Fruit fly (Drosophila melanogaster): ENCODE data around the gene Nhe2.

The Nhe2 gene

dm6 chr2L:21149053-21149452 lies 44.7 kb downstream of the Nhe2 start (continued):
- TF ChIP-seq CG10209 (GFP tag; optimal IDR thresholded peaks at IDR 0.05) (peak; percentile 25), CG1832 (GFP tag; optimal IDR thresholded peaks at IDR 0.05) (no peak), CG17359 (tag; optimal IDR thresholded peaks at IDR 0.05) (peak; percentile 67), CG18011 (GFP tag; optimal IDR thresholded peaks at IDR 0.05) (no peak), E2f1 (GFP tag; IDR thresholded peaks at IDR 0.05) (peak; percentile 60), CG30403 (GFP tag; optimal IDR thresholded peaks at IDR 0.05) (peak; percentile 50), nerfin-2 (GFP tag; IDR thresholded peaks at IDR 0.05; ENCODE audit: partially characterized antibody) (no peak), HmgD (GFP tag; optimal IDR thresholded peaks at IDR 0.05) (no peak), sd (tag; optimal IDR thresholded peaks at IDR 0.05) (no peak), CG1792 (GFP tag; optimal IDR thresholded peaks at IDR 0.05) (no peak), Vsx1 (GFP tag; optimal IDR thresholded peaks at IDR 0.05) (no peak), CG3726 (GFP tag; IDR thresholded peaks at IDR 0.05) (no peak), cwo (GFP tag; optimal IDR thresholded peaks at IDR 0.05) (no peak), MBD-R2 (GFP tag; IDR thresholded peaks at IDR 0.05) (peak; percentile 62), CG14965 (GFP tag; optimal IDR thresholded peaks at IDR 0.05; ENCODE audit: borderline replicate concordance) (no peak), Hr3 (GFP tag; optimal IDR thresholded peaks at IDR 0.05) (peak; percentile 41), slou (GFP tag; optimal IDR thresholded peaks at IDR 0.05) (peak; percentile 31), Bteb2 (GFP tag; optimal IDR thresholded peaks at IDR 0.05) (peak; percentile 53), Opbp (GFP tag; IDR thresholded peaks at IDR 0.05; ENCODE audit: partially characterized antibody) (peak; percentile 74), az2 (GFP tag; optimal IDR thresholded peaks at IDR 0.05) (peak; percentile 49), gro (GFP tag; optimal IDR thresholded peaks at IDR 0.05) (no peak), Usf (GFP tag; optimal IDR thresholded peaks at IDR 0.05) (no peak), Scr (GFP tag; IDR thresholded peaks at IDR 0.05; ENCODE audit: partially characterized antibody) (peak; percentile 67), Camta (GFP tag; optimal IDR thresholded peaks at IDR 0.05) (peak; percentile 16), Atf6 (GFP tag; IDR thresholded peaks at IDR 0.05) (peak; percentile 52; the same call in 1 of the 2 replicates), ap (GFP tag; IDR thresholded peaks at IDR 0.05) (peak; percentile 13; the same call in 1 of the 2 replicates), pan (optimal IDR thresholded peaks at IDR 0.05) (no peak), pan (GFP tag; optimal IDR thresholded peaks at IDR 0.05 in 1 of 2, IDR thresholded peaks at IDR 0.05 in 1 of 2) (peak in 1 of 2 experiments; percentile 78), wek (GFP tag; optimal IDR thresholded peaks at IDR 0.05) (no peak), CG10462 (GFP tag; optimal IDR thresholded peaks at IDR 0.05) (no peak), CG6654 (GFP tag; optimal IDR thresholded peaks at IDR 0.05) (no peak), sisA (GFP tag; IDR thresholded peaks at IDR 0.05) (peak; percentile 30), CG11398 (GFP tag; optimal IDR thresholded peaks at IDR 0.05) (no peak), CG11247 (GFP tag; IDR thresholded peaks at IDR 0.05) (peak; percentile 43), Fer2 (tag; optimal IDR thresholded peaks at IDR 0.05) (no peak), mirr (GFP tag; optimal IDR thresholded peaks at IDR 0.05) (no peak), Six4 (GFP tag; optimal IDR thresholded peaks at IDR 0.05) (peak; percentile 64), phol (tag; optimal IDR thresholded peaks at IDR 0.05) (peak; percentile 55), CG17829 (tag; optimal IDR thresholded peaks at IDR 0.05) (peak; percentile 63), dm (GFP tag; optimal IDR thresholded peaks at IDR 0.05) (peak; percentile 16), H2.0 (GFP tag; IDR thresholded peaks at IDR 0.05) (no peak), Spps (tag; optimal IDR thresholded peaks at IDR 0.05) (peak; percentile 47), Eip74EF (GFP tag; optimal IDR thresholded peaks at IDR 0.05) (peak in 1 of 2 experiments; percentile 48), B-H1 (GFP tag; IDR thresholded peaks at IDR 0.05) (no peak; the same call in 2 of the 3 replicates), CG12299 (tag; optimal IDR thresholded peaks at IDR 0.05) (peak; percentile 33), CG5953 (GFP tag; IDR thresholded peaks at IDR 0.05) (no peak), CG12104 (GFP tag; optimal IDR thresholded peaks at IDR 0.05) (no peak), CG6813 (GFP tag; optimal IDR thresholded peaks at IDR 0.05) (no peak), CG11560 (tag; IDR thresholded peaks at IDR 0.05) (peak; percentile 43; the same call in 1 of the 3 replicates), sr (GFP tag; IDR thresholded peaks at IDR 0.05) (no peak), NfI (GFP tag; optimal IDR thresholded peaks at IDR 0.05) (peak; percentile 33)

Data from whole organism, embryonic.